Fruit fly (Drosophila melanogaster): Measurements from ENCODE around the gene Wdr62.

The Wdr62 gene

DNA sequence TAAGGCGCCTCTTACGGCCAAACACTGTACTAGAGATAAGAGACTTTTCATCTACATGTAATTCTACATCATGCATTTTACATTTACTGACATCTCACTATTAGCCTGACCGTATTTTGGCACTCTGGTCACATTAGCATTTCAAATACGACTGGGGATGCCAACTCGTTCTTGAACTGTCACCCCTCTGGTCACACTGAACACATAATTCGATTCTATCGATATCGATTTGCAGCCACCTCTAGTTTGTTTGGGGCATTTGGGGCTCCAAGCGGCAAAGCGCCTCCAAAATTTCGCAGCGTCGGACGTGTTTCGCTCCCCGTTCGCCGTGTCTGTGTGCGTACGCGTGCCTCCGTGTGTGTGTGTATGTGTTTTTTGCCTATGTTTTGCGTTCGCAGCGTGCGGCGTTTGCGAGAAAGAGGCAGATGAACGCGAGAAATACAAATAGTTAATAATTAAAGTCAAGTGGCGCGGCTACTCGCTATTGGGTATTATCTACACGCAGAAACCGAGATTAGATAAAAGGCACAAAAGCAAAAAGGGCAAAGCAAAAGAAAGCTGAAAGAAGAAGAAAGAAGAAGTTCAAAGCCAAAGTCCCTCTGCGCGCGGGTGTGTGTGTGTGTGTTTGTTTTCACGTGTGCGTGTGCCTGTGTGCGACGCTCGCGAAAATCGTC, at the start of gene Wdr62:
TSS of gene Wdr62 (plus strand) at position 214 of the 674 bp plus-strand sequence.
- TF ChIP-seq CG8478 (optimal IDR thresholded peaks at IDR 0.05) (no peak), psq (optimal IDR thresholded peaks at IDR 0.05) (no peak), Dll (optimal IDR thresholded peaks at IDR 0.05) (no peak), usp (GFP tag; optimal IDR thresholded peaks at IDR 0.05) (no peak), EcR (GFP tag; optimal IDR thresholded peaks at IDR 0.05) (no peak), pan (optimal IDR thresholded peaks at IDR 0.05) (no peak)

DNA sequence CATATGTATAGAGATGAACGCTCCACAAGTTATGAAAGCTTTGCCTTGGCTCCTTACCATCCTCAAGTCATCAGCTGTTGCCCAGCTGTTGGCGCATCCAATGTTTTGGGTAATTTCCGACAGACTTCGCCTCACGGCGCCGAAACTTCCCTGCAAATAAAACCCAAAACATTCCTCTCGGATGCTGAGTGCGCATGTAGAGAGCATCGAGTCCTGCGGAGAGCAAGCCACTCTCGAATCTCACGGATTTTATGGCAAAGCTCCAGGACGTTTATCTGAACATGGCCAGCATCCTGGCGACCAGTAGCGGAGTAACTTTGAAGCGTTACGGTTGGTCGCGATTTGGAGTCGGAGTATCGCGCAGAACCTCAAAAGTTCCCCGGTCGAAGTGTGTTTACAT, 48.2 kb upstream of the Wdr62 start, which contains the start of gene wry:
TSS of gene wry (plus strand) at position 301 of the 400 bp plus-strand sequence.
- TF ChIP-seq Dll (optimal IDR thresholded peaks at IDR 0.05) (no peak), usp (GFP tag; optimal IDR thresholded peaks at IDR 0.05) (no peak), EcR (GFP tag; optimal IDR thresholded peaks at IDR 0.05) (no peak), psq (optimal IDR thresholded peaks at IDR 0.05) (no peak), CG8478 (optimal IDR thresholded peaks at IDR 0.05) (no peak), pan (optimal IDR thresholded peaks at IDR 0.05) (no peak)

DNA sequence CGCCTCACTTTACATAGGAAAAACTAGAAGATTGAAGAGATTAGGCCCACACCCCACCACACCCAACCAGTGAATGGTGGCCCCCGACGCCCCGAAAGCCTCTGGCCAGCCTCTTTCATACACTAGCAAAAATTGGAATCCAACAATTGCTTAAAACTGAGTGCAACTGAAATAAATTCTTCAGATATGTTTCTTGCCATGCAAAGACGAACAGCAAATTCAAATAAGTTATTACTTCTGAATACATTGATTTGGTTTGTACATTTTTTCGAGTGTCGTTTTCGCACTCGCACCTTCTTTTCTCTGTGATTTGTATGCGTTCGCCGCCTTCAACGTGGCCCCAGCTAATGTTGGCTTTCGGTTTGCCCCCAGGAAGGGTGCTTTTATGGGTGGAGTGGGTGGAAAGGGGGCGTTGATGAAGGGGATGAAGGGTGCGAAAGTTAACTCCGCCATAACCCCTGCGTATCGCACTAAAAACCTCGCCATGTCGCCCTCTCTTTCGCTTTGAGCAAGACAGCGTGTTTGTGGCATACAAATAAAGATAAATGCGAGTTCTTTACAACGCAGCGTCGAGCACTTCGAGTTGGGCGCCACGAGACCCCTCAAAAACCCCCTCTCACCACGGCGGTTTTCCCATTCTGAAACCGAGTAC, 46.6 kb upstream of the Wdr62 start:
- TF ChIP-seq psq (optimal IDR thresholded peaks at IDR 0.05) = no peak
- TF ChIP-seq CG8478 (optimal IDR thresholded peaks at IDR 0.05) = no peak
- TF ChIP-seq usp (GFP tag; optimal IDR thresholded peaks at IDR 0.05) = no peak
- TF ChIP-seq EcR (GFP tag; optimal IDR thresholded peaks at IDR 0.05) = no peak
- TF ChIP-seq Dll (optimal IDR thresholded peaks at IDR 0.05) = no peak
- TF ChIP-seq pan (optimal IDR thresholded peaks at IDR 0.05) = no peak

DNA sequence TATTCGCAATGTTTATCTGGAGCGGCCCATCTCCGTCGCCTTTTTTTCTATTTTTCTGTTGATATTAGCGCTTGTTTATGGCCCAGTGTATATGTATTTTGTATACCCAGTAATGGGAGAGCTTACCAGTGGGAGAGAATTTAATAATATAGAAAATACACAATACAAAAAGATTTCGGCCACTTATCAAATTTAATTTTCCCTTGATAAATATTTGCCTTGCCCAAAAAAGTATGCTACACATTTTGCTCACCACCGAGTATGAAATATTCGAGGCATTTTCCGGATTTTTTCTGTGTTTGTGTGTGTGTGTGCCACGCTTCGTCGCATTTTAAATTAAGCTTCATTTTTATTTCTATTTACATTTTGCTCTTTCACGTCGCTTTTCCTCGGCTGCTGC, 45.4 kb upstream of the Wdr62 start:
- TF ChIP-seq CG8478 (optimal IDR thresholded peaks at IDR 0.05) = no peak
- TF ChIP-seq psq (optimal IDR thresholded peaks at IDR 0.05) = no peak
- no peak for TF ChIP-seq EcR (GFP tag; optimal IDR thresholded peaks at IDR 0.05)

DNA sequence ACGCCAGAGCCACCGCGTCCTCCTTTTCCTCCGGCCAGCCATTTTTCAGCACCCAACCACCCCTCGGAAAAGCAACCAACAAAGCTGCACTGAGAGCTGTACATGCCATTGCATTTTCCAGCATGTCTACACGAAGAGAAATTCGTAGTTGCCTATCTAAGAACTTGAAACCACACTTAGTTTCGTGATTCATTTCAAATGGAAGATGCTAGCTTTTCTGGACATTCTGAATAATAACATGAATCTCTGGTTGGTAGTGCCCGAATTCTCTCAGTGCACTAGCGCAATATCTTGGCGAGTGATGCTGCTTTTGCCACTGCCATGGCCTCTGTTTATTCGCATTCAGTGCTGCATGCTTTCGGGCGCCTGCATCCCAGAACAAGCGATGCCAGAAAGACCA, 22.4 kb upstream of the Wdr62 start:
- TF ChIP-seq CG8478 (optimal IDR thresholded peaks at IDR 0.05) = no peak
- no peak for TF ChIP-seq usp (GFP tag; optimal IDR thresholded peaks at IDR 0.05)
- no peak for TF ChIP-seq psq (optimal IDR thresholded peaks at IDR 0.05)
- no peak for TF ChIP-seq EcR (GFP tag; optimal IDR thresholded peaks at IDR 0.05)
- TF ChIP-seq Dll (optimal IDR thresholded peaks at IDR 0.05) = no peak
- TF ChIP-seq pan (optimal IDR thresholded peaks at IDR 0.05) = no peak

DNA sequence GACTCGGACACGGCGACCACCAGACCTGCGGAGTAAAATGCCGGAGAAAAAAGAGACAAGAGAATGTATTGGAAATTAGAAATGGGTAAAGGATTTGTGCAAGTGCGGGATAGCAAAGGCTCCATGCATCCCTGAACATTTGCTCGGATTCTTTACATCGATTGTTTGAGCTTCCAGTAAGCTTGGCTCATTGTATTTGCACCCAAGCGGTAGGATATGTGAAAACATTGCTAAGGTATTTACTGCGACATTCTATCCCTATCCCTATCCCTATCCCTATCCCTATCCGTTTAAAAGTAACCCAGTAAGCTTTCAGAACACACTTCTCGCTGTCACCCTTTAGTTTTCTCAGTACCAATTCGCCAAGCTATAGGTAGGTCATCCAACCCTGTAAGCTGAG, 14.9 kb upstream of the Wdr62 start, which contains the start of gene CG7295:
TSS of gene CG7295 (plus strand) at position 301 of the 400 bp plus-strand sequence.
- TF ChIP-seq usp (GFP tag; optimal IDR thresholded peaks at IDR 0.05) (no peak), EcR (GFP tag; optimal IDR thresholded peaks at IDR 0.05) (no peak), CG8478 (optimal IDR thresholded peaks at IDR 0.05) (no peak), psq (optimal IDR thresholded peaks at IDR 0.05) (no peak), pan (optimal IDR thresholded peaks at IDR 0.05) (no peak), Dll (optimal IDR thresholded peaks at IDR 0.05) (no peak)

DNA sequence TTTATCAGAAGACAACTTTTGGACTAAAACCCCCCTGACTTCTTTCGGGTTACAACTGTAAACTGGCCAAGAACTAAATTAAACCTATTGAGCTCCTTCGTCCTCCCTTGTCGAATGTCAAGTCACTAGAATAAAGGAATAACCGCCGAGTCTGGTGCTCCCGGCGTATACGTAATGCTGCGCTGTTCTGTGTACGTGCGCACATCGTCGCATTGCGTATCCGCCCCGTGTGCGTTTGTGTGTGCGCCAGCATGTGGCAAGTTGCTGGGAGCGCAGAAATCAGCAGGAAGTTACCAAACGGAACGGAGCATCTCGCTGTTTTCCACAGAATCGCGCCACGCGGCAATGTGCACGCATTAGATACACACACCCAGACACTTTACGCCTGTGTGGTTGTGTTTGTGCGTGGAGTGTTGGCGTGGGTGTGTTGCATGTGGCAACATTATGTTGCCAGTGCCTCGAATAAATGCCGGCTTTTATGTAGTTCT, 10.8 kb upstream of the Wdr62 start:
- TF ChIP-seq pan (optimal IDR thresholded peaks at IDR 0.05) = no peak

DNA sequence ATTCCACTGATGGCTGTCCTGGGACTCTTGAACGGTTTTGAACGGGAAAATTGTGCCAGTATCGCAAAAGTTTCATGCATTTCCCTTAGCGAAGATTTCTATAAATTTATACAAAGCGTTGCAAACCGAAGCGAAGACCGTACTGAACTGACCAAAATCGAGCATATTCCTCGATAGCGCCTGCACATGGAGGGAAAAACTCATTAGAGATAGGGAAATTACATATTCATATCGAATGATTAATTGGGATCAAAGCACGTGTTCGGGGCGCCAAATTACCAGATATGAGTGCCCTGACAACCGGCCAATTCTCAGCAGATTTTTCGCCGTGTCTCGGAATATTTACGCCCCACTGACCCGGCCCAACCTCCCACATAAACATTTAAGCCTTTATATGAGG, 3.0 kb upstream of the Wdr62 start, which contains the start of gene CG31663:
TSS of gene CG31663 (minus strand) at position 101 of the 400 bp plus-strand sequence.
- TF ChIP-seq pan (optimal IDR thresholded peaks at IDR 0.05) (no peak), psq (optimal IDR thresholded peaks at IDR 0.05) (no peak), Dll (optimal IDR thresholded peaks at IDR 0.05) (no peak), EcR (GFP tag; optimal IDR thresholded peaks at IDR 0.05) (no peak), usp (GFP tag; optimal IDR thresholded peaks at IDR 0.05) (no peak), CG8478 (optimal IDR thresholded peaks at IDR 0.05) (no peak)

DNA sequence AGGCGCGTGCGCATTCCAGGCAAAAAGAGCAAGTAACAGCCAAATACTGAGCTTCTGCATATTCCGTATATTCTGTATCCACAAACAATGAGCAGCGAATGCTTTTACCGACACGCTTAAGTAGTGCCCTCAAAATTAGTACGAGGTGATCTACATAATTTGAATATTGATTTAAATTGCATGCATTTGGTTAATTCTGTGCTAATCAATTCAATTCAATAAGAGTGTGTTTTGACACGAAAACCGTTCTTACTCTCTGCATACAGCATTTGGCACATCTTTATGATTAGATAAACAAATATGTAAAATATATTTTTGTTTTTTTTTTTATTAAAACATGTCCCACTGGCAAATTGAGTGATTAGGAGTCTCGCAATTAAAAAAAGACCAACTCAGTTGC, 1.3 kb upstream of the Wdr62 start, which contains the start of gene CG15358:
TSS of gene CG15358 (minus strand) at position 101 of the 400 bp plus-strand sequence.
- TF ChIP-seq CG8478 (optimal IDR thresholded peaks at IDR 0.05) = no peak
- no peak for TF ChIP-seq pan (optimal IDR thresholded peaks at IDR 0.05)
- no peak for TF ChIP-seq usp (GFP tag; optimal IDR thresholded peaks at IDR 0.05)
- no peak for TF ChIP-seq EcR (GFP tag; optimal IDR thresholded peaks at IDR 0.05)
- no peak for TF ChIP-seq Dll (optimal IDR thresholded peaks at IDR 0.05)
- TF ChIP-seq psq (optimal IDR thresholded peaks at IDR 0.05) = no peak

DNA sequence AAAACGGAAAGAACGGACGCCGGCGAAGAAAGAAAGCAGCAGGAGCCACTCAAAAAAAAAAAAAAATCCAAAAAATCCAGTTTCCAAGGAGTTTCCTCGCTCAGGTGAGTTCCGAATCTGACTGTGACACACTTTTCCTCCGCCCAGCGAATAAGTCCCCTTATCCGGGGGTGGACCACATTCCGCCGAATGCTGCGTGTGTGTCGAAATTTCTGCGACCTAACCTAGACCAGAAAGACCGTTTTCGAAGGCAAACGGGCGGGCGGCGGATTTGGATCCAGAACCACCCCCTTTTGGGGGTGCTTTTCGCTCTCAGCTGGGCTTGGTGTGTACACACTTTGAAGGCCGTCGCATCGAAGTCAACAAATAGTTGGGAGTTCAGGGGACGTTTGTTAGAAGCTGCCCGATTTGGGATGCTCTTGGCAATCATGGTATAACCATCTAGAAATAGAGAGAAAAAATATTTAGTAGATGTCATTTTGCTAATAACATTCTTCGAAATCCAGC, 846 bp downstream of the Wdr62 start:
- TF ChIP-seq CG8478 (optimal IDR thresholded peaks at IDR 0.05) (no peak), usp (GFP tag; optimal IDR thresholded peaks at IDR 0.05) (no peak), Dll (optimal IDR thresholded peaks at IDR 0.05) (no peak), psq (optimal IDR thresholded peaks at IDR 0.05) (no peak), pan (optimal IDR thresholded peaks at IDR 0.05) (no peak), EcR (GFP tag; optimal IDR thresholded peaks at IDR 0.05) (no peak)

DNA sequence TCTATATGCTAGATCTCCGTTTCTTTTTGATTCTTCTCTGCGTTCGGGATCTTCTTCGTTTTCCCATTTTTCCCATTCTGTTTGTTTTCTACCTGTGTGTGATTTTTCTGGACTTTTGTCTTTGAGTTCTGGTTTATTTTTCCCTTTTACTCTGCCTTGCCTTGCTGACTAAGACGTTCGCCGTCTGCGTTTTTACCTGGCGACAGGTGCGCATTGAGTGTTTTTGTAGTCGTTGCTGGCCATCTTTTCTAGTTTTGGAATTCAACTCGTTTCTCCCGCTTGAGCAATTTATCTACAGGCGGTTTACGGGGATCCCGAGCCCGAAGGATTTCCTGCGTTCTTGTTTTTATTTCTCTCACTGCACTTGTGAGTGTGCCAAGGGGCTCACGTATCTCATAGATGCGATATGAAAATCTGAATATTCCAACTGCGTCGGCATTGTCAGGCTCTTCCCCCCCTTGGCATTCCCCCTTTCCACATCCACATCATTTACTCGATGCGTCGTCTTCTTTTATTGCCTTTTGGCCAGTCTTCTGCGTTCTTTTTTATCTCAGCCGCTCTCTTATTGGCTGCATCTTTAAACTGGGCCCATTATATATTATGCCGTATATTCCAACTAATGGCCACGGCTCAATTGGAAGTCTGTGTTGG, 2.2 kb downstream of the Wdr62 start:
- TF ChIP-seq usp (GFP tag; optimal IDR thresholded peaks at IDR 0.05) (no peak), CG8478 (optimal IDR thresholded peaks at IDR 0.05) (no peak), EcR (GFP tag; optimal IDR thresholded peaks at IDR 0.05) (no peak), psq (optimal IDR thresholded peaks at IDR 0.05) (no peak), Dll (optimal IDR thresholded peaks at IDR 0.05) (no peak), pan (optimal IDR thresholded peaks at IDR 0.05) (no peak)

DNA sequence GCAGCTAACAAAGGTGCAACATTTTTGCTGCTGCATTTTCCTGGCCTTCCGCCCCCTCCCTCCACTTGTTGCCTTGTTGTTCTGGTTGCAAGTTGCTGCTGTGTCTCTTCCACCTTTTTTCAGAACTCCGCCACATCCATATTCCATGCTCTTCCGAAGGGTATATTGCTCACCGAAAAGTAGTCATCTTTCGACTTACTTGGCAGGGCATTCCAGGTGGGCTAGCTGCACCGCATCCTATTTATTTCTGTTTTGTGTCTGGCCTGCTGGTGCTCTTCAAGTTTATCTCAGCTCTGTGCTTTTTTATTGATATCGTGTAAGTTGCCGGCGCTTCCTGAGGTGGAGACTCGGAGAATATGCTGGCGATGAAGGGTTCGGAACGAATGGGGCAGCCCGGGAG, 3.3 kb downstream of the Wdr62 start:
- no peak for TF ChIP-seq CG8478 (optimal IDR thresholded peaks at IDR 0.05)
- no peak for TF ChIP-seq Dll (optimal IDR thresholded peaks at IDR 0.05)
- no peak for TF ChIP-seq EcR (GFP tag; optimal IDR thresholded peaks at IDR 0.05)
- TF ChIP-seq usp (GFP tag; optimal IDR thresholded peaks at IDR 0.05) = no peak
- no peak for TF ChIP-seq pan (optimal IDR thresholded peaks at IDR 0.05)
- TF ChIP-seq psq (optimal IDR thresholded peaks at IDR 0.05) = no peak
